Worm (Caenorhabditis elegans) whole organism, L2 larva: ENCODE data around the gene srx-29.

Experiments
- F13H6.1 ChIP-seq: sonication (generic microtip); optimal IDR thresholded peaks from 2 replicates; lab custom pipeline; 2016; ENCODE audit warnings: missing genetic modification characterization, missing compliant biosample characterization
- gmeb-1 ChIP-seq: fragments of 150-350 bp; optimal IDR thresholded peaks from 2 replicates; lab custom pipeline; 2014; ENCODE audit warnings: missing biosample characterization, missing genetic modification characterization
- mdl-1 ChIP-seq, 2 experiments: fragments of 150-350 bp in 1 of 2; sonication (generic microtip) in 1 of 2; optimal IDR thresholded peaks; 2 replicates each; lab custom pipeline; 2017; ENCODE audit warnings: missing biosample characterization in 2 of 2, missing genetic modification characterization in 2 of 2
- unc-55 ChIP-seq: fragments of 150-350 bp; sonication (generic microtip); optimal IDR thresholded peaks from 3 replicates; lab custom pipeline; 2014; ENCODE audit warnings: missing biosample characterization, missing genetic modification reagents, missing genetic modification characterization
- zag-1 ChIP-seq: fragments of 150-350 bp; optimal IDR thresholded peaks from 2 replicates; lab custom pipeline; 2014; ENCODE audit warnings: missing biosample characterization, missing genetic modification characterization

ce11 chrV:15726610-15727009 is 28.6 kb upstream of the srx-29 start, which contains the start of the genes irld-57 and sfxn-1.3:
- TF ChIP-seq zag-1 (tag; lab: Kevin White, UChicago) (no peak), unc-55 (GFP tag; lab: Kevin White, UChicago) (no peak), mdl-1 (tag; optimal IDR thresholded peaks at IDR 0.05; lab: Kevin White, UChicago) (no peak), gmeb-1 (tag; lab: Kevin White, UChicago) (no peak), F13H6.1 (tag; lab: Kevin White, UChicago) (no peak)
